Fruit fly (Drosophila melanogaster): Measurements from ENCODE around the gene nSyb.
A peak's percentile ranks its signal among the peaks of the same experiment; 100 is the strongest.

nSyb gene

DNA sequence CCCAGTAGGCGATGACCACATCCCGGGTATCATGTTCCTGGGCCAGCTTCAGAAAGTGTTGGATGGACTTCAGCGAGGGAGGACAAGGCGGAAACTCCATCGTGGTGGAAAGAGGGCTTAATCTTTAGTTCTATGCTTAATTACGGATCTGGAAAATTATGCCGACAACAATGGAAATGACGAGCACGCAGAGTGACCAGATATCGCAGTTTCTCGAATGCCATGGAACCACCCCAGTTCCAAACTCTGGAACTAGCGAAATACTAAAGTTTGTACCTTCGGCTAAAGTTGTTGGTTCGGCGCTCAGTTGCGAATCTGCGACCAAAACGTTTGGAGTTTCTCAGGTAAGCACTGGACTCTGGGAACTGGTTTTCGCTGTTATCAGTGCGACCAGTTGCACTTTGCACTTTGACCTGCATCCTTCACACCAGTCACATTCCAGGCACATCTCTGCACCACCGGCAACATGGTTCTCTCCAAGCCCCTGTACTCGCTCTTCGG, 15.2 kb upstream of the nSyb start, which contains the start of the genes CG7970 and Vta1 (continued):
- TF ChIP-seq trem (tag; optimal IDR thresholded peaks at IDR 0.05) (peak; percentile 32), CG10267 (tag; optimal IDR thresholded peaks at IDR 0.05) (peak; percentile 12), cas (GFP tag; IDR thresholded peaks at IDR 0.05) (no peak), BEAF-32 (GFP tag; optimal IDR thresholded peaks at IDR 0.05) (peak; percentile 8), salm (tag; optimal IDR thresholded peaks at IDR 0.05) (no peak), CG30020 (tag; optimal IDR thresholded peaks at IDR 0.05) (no peak), CG17802 (tag; optimal IDR thresholded peaks at IDR 0.05) (no peak), Myb (GFP tag; optimal IDR thresholded peaks at IDR 0.05) (peak; percentile 13), CG6791 (GFP tag; IDR thresholded peaks at IDR 0.05; ENCODE audit: partially characterized antibody) (0 out of 3 replicates have a peak, but pooled peaks have one; percentile 36), zfh1 (GFP tag; IDR thresholded peaks at IDR 0.05) (no peak), sna (GFP tag; IDR thresholded peaks at IDR 0.05; ENCODE audit: partially characterized antibody) (0 out of 2 replicates have a peak, but pooled peaks have one; percentile 23), Lim3 (GFP tag; IDR thresholded peaks at IDR 0.05) (no peak), oc (tag; optimal IDR thresholded peaks at IDR 0.05) (no peak), slou (GFP tag; optimal IDR thresholded peaks at IDR 0.05) (no peak), MESR4 (GFP tag; optimal IDR thresholded peaks at IDR 0.05) (peak; percentile 68), Ravus (GFP tag; IDR thresholded peaks at IDR 0.05) (no peak), CG1024 (GFP tag; IDR thresholded peaks at IDR 0.05) (no peak), CG12391 (tag; optimal IDR thresholded peaks at IDR 0.05) (no peak), CG6813 (GFP tag; optimal IDR thresholded peaks at IDR 0.05) (no peak), sd (tag; optimal IDR thresholded peaks at IDR 0.05) (no peak), crp (GFP tag; optimal IDR thresholded peaks at IDR 0.05) (no peak), CG4404 (GFP tag; IDR thresholded peaks at IDR 0.05) (no peak), CG2889 (GFP tag; IDR thresholded peaks at IDR 0.05) (no peak), bbx (GFP tag; IDR thresholded peaks at IDR 0.05; ENCODE audit: partially characterized antibody) (0 out of 2 replicates have a peak, but pooled peaks have one; percentile 47), CG13287 (GFP tag; IDR thresholded peaks at IDR 0.05; ENCODE audit: partially characterized antibody) (peak; percentile 43; the same call in 1 of the 2 replicates), CG1792 (GFP tag; optimal IDR thresholded peaks at IDR 0.05) (no peak), CG8924 (tag; optimal IDR thresholded peaks at IDR 0.05) (no peak), CG18619 (GFP tag; optimal IDR thresholded peaks at IDR 0.05) (no peak), CG12071 (GFP tag; optimal IDR thresholded peaks at IDR 0.05) (no peak), HmgZ (tag; optimal IDR thresholded peaks at IDR 0.05) (peak; percentile 64), D (optimal IDR thresholded peaks at IDR 0.05) (peak; percentile 5), D (GFP tag; optimal IDR thresholded peaks at IDR 0.05) (no peak), Antp (GFP tag; optimal IDR thresholded peaks at IDR 0.05) (no peak), Ets97D (GFP tag; optimal IDR thresholded peaks at IDR 0.05) (no peak), Med (GFP tag) (peak; percentile 56), tll (GFP tag; optimal IDR thresholded peaks at IDR 0.05) (no peak), Hr39 (optimal IDR thresholded peaks at IDR 0.05) (no peak), Doc3 (GFP tag; IDR thresholded peaks at IDR 0.05; ENCODE audit: partially characterized antibody) (no peak), CG15514 (GFP tag; optimal IDR thresholded peaks at IDR 0.05) (peak; percentile 99), pzg (GFP tag; optimal IDR thresholded peaks at IDR 0.05) (peak; percentile 79), Deaf1 (tag; optimal IDR thresholded peaks at IDR 0.05) (peak; percentile 74), pnt (GFP tag; optimal IDR thresholded peaks at IDR 0.05) (no peak), E2f2 (GFP tag; IDR thresholded peaks at IDR 0.05) (peak; percentile 42; the same call in 1 of the 2 replicates), B-H2 (GFP tag; optimal IDR thresholded peaks at IDR 0.05) (no peak), CG15011 (GFP tag; optimal IDR thresholded peaks at IDR 0.05) (no peak), CG9797 (GFP tag; optimal IDR thresholded peaks at IDR 0.05) (peak; percentile 80), chinmo (GFP tag; IDR thresholded peaks at IDR 0.05; ENCODE audit: partially characterized antibody) (no peak), CG12155 (GFP tag; optimal IDR thresholded peaks at IDR 0.05) (no peak), Opbp (GFP tag; IDR thresholded peaks at IDR 0.05; ENCODE audit: partially characterized antibody) (0 out of 3 replicates have a peak, but pooled peaks have one; percentile 44), Sin3A (optimal IDR thresholded peaks at IDR 0.05) (peak; percentile 47)
